Worm (Caenorhabditis elegans): ENCODE measurements around the gene srg-23.

DNA sequence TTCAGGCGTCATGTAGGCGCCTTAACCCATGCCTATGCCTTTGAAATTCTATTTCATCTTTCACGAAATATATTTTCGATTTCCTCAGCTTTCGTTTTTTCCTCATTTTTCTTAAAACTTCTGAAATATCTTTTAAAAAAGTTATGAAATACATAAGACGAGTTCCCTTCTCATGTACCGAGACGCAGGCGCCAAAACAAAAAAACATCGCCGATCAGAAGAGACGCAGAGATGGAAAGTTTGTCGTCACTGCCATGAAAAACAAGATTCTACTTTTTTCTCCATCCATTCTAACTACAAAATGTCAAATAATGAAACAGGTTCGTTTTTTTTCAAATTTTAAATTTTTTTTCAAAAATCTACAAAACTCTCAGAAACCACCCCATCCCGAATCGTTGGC, 33.0 kb upstream of the srg-23 start, which contains the start of gene chil-24:
- no peak for TF ChIP-seq ZK546.5 (tag; optimal IDR thresholded peaks at IDR 0.05)
- TF ChIP-seq egl-27 (tag; optimal IDR thresholded peaks at IDR 0.05) = no peak
- TF ChIP-seq mdl-1 (tag; optimal IDR thresholded peaks at IDR 0.05) = no peak
- no peak for TF ChIP-seq skn-1 (tag; optimal IDR thresholded peaks at IDR 0.05)
- no peak for TF ChIP-seq elt-2 (tag; optimal IDR thresholded peaks at IDR 0.05)
- TF ChIP-seq nhr-67 (tag; optimal IDR thresholded peaks at IDR 0.05) = no peak
- no peak for TF ChIP-seq ama-1 (optimal IDR thresholded peaks at IDR 0.05)
- TF ChIP-seq ceh-28 (tag; optimal IDR thresholded peaks at IDR 0.05) = no peak
- TF ChIP-seq nhr-77 (tag; optimal IDR thresholded peaks at IDR 0.05) = no peak

Measured in whole organism, L3 larva.